Worm (Caenorhabditis elegans) whole organism, late embryonic: ENCODE measurements around the gene C01C4.3.

Experiments used
- C38D4.7 ChIP-seq: fragments of 200-800 bp; sonication (Bioruptor generic); optimal IDR thresholded peaks from 2 replicates; lab custom pipeline; 2018; ENCODE audit warnings: mild to moderate bottlenecking, missing genetic modification characterization, moderate library complexity, missing compliant biosample characterization
- F13H6.1 ChIP-seq: sonication (generic microtip); optimal IDR thresholded peaks from 2 replicates; lab custom pipeline; 2016; ENCODE audit warnings: missing genetic modification characterization, missing compliant biosample characterization
- K02D7.2 ChIP-seq: sonication (generic microtip); optimal IDR thresholded peaks from 2 replicates; lab custom pipeline; 2017; ENCODE audit warnings: mild to moderate bottlenecking, missing genetic modification characterization, missing compliant biosample characterization
- K09A11.1 ChIP-seq: sonication (generic microtip); optimal IDR thresholded peaks from 2 replicates; lab custom pipeline; 2017; ENCODE audit warnings: antibody characterized with exemption, mild to moderate bottlenecking, missing genetic modification characterization, missing compliant biosample characterization; ENCODE audit not compliant: insufficient read depth
- T23F11.4 ChIP-seq: fragments of 200-800 bp; sonication (Bioruptor generic); optimal IDR thresholded peaks from 2 replicates; lab custom pipeline; 2018; ENCODE audit warnings: mild to moderate bottlenecking, missing genetic modification characterization, missing compliant biosample characterization
- Y22D7AL.16 ChIP-seq: sonication (generic microtip); optimal IDR thresholded peaks from 2 replicates; lab custom pipeline; 2016; ENCODE audit warnings: missing genetic modification characterization, missing compliant biosample characterization
- ahr-1 ChIP-seq: sonication (generic microtip); optimal IDR thresholded peaks from 2 replicates; lab custom pipeline; 2016; ENCODE audit warnings: missing genetic modification characterization, missing compliant biosample characterization
- ama-1 ChIP-seq: fragments of 150-350 bp; optimal IDR thresholded peaks from 2 replicates; lab custom pipeline; 2014
- ceh-14 ChIP-seq: sonication (generic microtip); optimal IDR thresholded peaks from 2 replicates; lab custom pipeline; 2016; ENCODE audit warnings: missing genotype, missing genetic modification characterization, missing compliant biosample characterization
- ceh-19 ChIP-seq: fragments of 200-800 bp; sonication (Bioruptor generic); optimal IDR thresholded peaks from 2 replicates; lab custom pipeline; 2018; ENCODE audit warnings: mild to moderate bottlenecking, missing genetic modification characterization, missing compliant biosample characterization
- ceh-30 ChIP-seq: fragments of 150-350 bp; optimal IDR thresholded peaks from 2 replicates; lab custom pipeline; 2014; ENCODE audit warnings: missing biosample characterization, missing genetic modification characterization
- ceh-34 ChIP-seq: sonication (generic microtip); optimal IDR thresholded peaks from 2 replicates; lab custom pipeline; 2016; ENCODE audit warnings: mild to moderate bottlenecking, missing genetic modification characterization, missing compliant biosample characterization
- ceh-45 ChIP-seq: fragments of 200-800 bp; sonication (Bioruptor generic); IDR thresholded peaks from 2 replicates; pipeline ENCODE4 v1.3.6; 2022; ENCODE audit warnings: missing genetic modification reagents, missing genetic modification characterization, missing compliant biosample characterization
- ceh-9 ChIP-seq: sonication (generic microtip); optimal IDR thresholded peaks from 2 replicates; lab custom pipeline; 2016; ENCODE audit warnings: mild to moderate bottlenecking, missing genetic modification characterization, inconsistent platforms, missing compliant biosample characterization
- che-1 ChIP-seq: sonication (generic microtip); optimal IDR thresholded peaks from 2 replicates; lab custom pipeline; 2016; ENCODE audit warnings: mild to moderate bottlenecking, missing genetic modification characterization, missing compliant biosample characterization
- dmd-4 ChIP-seq: sonication (generic microtip); optimal IDR thresholded peaks from 2 replicates; lab custom pipeline; 2016; ENCODE audit warnings: borderline replicate concordance, missing genetic modification characterization, missing compliant biosample characterization
- elt-2 ChIP-seq: sonication (generic microtip); optimal IDR thresholded peaks from 2 replicates; lab custom pipeline; 2016; ENCODE audit warnings: missing genetic modification reagents, missing genetic modification characterization, missing compliant biosample characterization
- ets-4 ChIP-seq: sonication (generic microtip); optimal IDR thresholded peaks from 2 replicates; lab custom pipeline; 2016; ENCODE audit warnings: missing genetic modification characterization, missing compliant biosample characterization
- fkh-10 ChIP-seq: fragments of 150-350 bp; optimal IDR thresholded peaks from 2 replicates; lab custom pipeline; 2014; ENCODE audit warnings: missing biosample characterization, missing genetic modification reagents, missing genetic modification characterization
- hlh-13 ChIP-seq: fragments of 200-800 bp; sonication (Bioruptor generic); optimal IDR thresholded peaks from 2 replicates; lab custom pipeline; 2018; ENCODE audit warnings: mild to moderate bottlenecking, missing genetic modification characterization, missing compliant biosample characterization
- hlh-15 ChIP-seq: sonication (generic microtip); optimal IDR thresholded peaks from 2 replicates; lab custom pipeline; 2016; ENCODE audit warnings: missing genetic modification characterization, missing compliant biosample characterization
- lin-11 ChIP-seq: fragments of 200-800 bp; sonication (Bioruptor generic); optimal IDR thresholded peaks from 2 replicates; lab custom pipeline; 2018; ENCODE audit warnings: mild to moderate bottlenecking, missing genetic modification characterization, missing compliant biosample characterization
- mec-3 ChIP-seq: sonication (generic microtip); optimal IDR thresholded peaks from 2 replicates; lab custom pipeline; 2016; ENCODE audit warnings: borderline replicate concordance, missing genetic modification characterization, missing compliant biosample characterization
- nfya-1 ChIP-seq: sonication (generic microtip); optimal IDR thresholded peaks from 2 replicates; lab custom pipeline; 2017; ENCODE audit warnings: missing genetic modification characterization, mild to moderate bottlenecking, missing compliant biosample characterization, antibody characterized with exemption, moderate library complexity
- nhr-11 ChIP-seq: fragments of 150-350 bp; optimal IDR thresholded peaks from 2 replicates; lab custom pipeline; 2014; ENCODE audit warnings: missing biosample characterization, missing genetic modification characterization
- nhr-232 ChIP-seq: sonication (generic microtip); optimal IDR thresholded peaks from 2 replicates; lab custom pipeline; 2016; ENCODE audit warnings: missing genetic modification characterization, missing compliant biosample characterization
- odd-2 ChIP-seq: sonication (generic microtip); optimal IDR thresholded peaks from 2 replicates; lab custom pipeline; 2017; ENCODE audit warnings: antibody characterized with exemption, mild to moderate bottlenecking, missing genetic modification characterization, missing compliant biosample characterization
- pag-3 ChIP-seq: sonication (generic microtip); optimal IDR thresholded peaks from 2 replicates; lab custom pipeline; 2016; ENCODE audit warnings: missing compliant biosample characterization, missing genetic modification characterization, borderline replicate concordance
- pha-4 ChIP-seq: fragments of 150-350 bp; optimal IDR thresholded peaks from 2 replicates; lab custom pipeline; 2018; ENCODE audit warnings: missing biosample characterization, missing genetic modification reagents, missing genetic modification characterization
- pqm-1 ChIP-seq: sonication (generic microtip); optimal IDR thresholded peaks from 2 replicates; lab custom pipeline; 2016; ENCODE audit warnings: missing genetic modification characterization, missing compliant biosample characterization
- pros-1 ChIP-seq: fragments of 150-350 bp; optimal IDR thresholded peaks from 2 replicates; lab custom pipeline; 2014; ENCODE audit warnings: missing biosample characterization, missing genetic modification reagents, missing genetic modification characterization
- rnt-1 ChIP-seq: sonication (generic microtip); optimal IDR thresholded peaks from 2 replicates; lab custom pipeline; 2016; ENCODE audit warnings: missing genetic modification characterization, missing compliant biosample characterization
- sdc-2 ChIP-seq: sonication (generic microtip); optimal IDR thresholded peaks from 2 replicates; lab custom pipeline; 2016; ENCODE audit warnings: missing genotype, missing genetic modification characterization, missing compliant biosample characterization
- sox-2 ChIP-seq: fragments of 200-800 bp; sonication (Bioruptor generic); IDR thresholded peaks from 2 replicates; pipeline ENCODE4 v1.3.6; 2022; ENCODE audit warnings: missing genetic modification reagents, missing genetic modification characterization, missing compliant biosample characterization
- syd-9 ChIP-seq: sonication (generic microtip); optimal IDR thresholded peaks from 2 replicates; lab custom pipeline; 2016; ENCODE audit warnings: mild to moderate bottlenecking, missing genetic modification characterization, moderate library complexity, missing compliant biosample characterization
- tbx-7 ChIP-seq: sonication (generic microtip); optimal IDR thresholded peaks from 2 replicates; lab custom pipeline; 2016; ENCODE audit warnings: missing genotype, missing genetic modification characterization, missing compliant biosample characterization
- unc-55 ChIP-seq: sonication (generic microtip); optimal IDR thresholded peaks from 2 replicates; lab custom pipeline; 2017; ENCODE audit warnings: missing biosample characterization, missing genetic modification reagents, missing genetic modification characterization
- zip-5 ChIP-seq: sonication (generic microtip); optimal IDR thresholded peaks from 2 replicates; lab custom pipeline; 2016; ENCODE audit warnings: missing genetic modification characterization, missing compliant biosample characterization
- ztf-16 ChIP-seq: sonication (generic microtip); optimal IDR thresholded peaks from 2 replicates; lab custom pipeline; 2017; ENCODE audit warnings: missing genetic modification characterization, missing compliant biosample characterization

C01C4.3 gene

DNA sequence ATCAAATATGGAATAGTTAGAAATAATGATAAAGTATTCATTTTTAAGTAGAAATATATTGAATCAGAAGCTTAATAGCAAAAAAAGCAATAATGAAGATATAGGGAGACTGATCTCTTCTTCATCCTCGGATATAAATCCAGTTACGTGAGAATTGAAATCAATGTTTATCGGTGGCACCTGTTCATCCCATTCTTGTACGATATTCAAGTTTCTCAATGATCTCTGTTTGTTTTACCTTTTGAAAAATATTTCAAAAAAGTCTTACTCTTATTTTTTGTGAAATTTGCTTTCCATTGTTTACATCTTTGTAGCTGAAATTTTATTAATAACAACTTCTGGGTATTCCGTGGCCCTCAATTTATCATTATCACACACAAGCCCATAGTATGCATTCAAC lies 61.7 kb downstream of the C01C4.3 start, which contains the start of gene T14G12.12:
TSS of gene T14G12.12 (minus strand) at position 101 of the 400 bp plus-strand sequence.
- TF ChIP-seq hlh-15 (tag; lab: Kevin White, UChicago) (no peak), mec-3 (tag; lab: Kevin White, UChicago) (no peak), F13H6.1 (no peak), che-1 (tag; lab: Kevin White, UChicago) (no peak), pqm-1 (no peak), pros-1 (tag; lab: Kevin White, UChicago) (no peak), ceh-14 (tag; lab: Kevin White, UChicago) (no peak), tbx-7 (tag; lab: Kevin White, UChicago) (no peak), ceh-19 (GFP tag; lab: Kevin White, UChicago) (no peak), pha-4 (tag; lab: Kevin White, UChicago) (no peak), odd-2 (no peak), ets-4 (tag; lab: Kevin White, UChicago) (no peak), syd-9 (tag; lab: Kevin White, UChicago) (no peak), ceh-9 (tag; lab: Kevin White, UChicago) (no peak), K02D7.2 (tag; lab: Kevin White, UChicago) (no peak), nhr-11 (tag; lab: Kevin White, UChicago) (no peak)

DNA sequence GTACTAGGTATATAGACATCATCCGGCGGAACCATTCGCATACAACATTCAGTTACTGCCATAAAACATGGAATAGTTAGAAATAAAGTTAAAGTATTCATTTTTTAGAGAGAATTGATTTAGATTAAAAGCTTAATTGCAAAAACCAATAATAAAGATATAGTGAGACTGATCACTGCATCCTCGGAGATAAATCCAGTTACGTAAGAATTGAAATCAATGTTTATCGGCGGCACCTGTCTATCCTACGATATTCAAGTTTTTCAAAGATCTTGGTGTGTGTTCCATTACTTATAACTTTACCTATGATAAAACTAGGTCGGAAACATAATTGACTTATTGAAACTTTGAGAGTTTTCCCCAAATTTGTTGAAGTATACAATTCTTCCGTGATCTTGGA lies 62.6 kb downstream of the C01C4.3 start, which contains the start of gene T14G12.6:
TSS of gene T14G12.6 (minus strand) at position 101 of the 400 bp plus-strand sequence.
- TF ChIP-seq Y22D7AL.16 (tag; lab: Kevin White, UChicago) (no peak), sox-2 (GFP tag; lab: Robert Waterston, UW) (no peak), elt-2 (no peak), ceh-19 (GFP tag; lab: Kevin White, UChicago) (no peak), ama-1 (lab: Kevin White, UChicago) (no peak), odd-2 (no peak), sdc-2 (tag; lab: Kevin White, UChicago) (no peak), ceh-45 (no peak), F13H6.1 (no peak), che-1 (tag; lab: Kevin White, UChicago) (no peak), C38D4.7 (no peak)

DNA sequence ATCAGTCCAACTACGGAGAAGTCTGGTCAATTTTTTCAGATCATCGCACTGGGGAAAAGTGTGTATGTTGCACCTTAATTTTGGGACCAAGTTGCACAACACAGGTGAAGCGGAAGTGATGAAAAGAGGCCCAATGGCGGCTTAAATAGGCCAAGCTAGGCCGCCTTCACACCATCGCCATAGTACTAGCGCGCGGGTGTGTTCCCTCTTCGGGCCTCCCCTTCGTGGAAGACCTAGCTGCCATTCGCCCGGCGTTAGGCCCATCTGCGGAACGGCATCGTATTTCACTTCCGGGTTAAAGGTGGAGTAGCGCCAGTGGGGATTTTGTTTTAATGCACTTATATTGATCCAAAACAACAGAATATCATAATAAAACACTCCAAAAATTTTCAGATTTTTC lies 63.1 kb downstream of the C01C4.3 start:
- TF ChIP-seq K09A11.1 (tag; lab: Kevin White, UChicago) (no peak), fkh-10 (GFP tag; lab: Kevin White, UChicago) (no peak), ceh-34 (tag; lab: Kevin White, UChicago) (no peak), lin-11 (tag; lab: Kevin White, UChicago) (no peak), T23F11.4 (GFP tag; lab: Kevin White, UChicago) (no peak), nfya-1 (tag; lab: Kevin White, UChicago) (no peak), Y22D7AL.16 (tag; lab: Kevin White, UChicago) (no peak), unc-55 (GFP tag; lab: Kevin White, UChicago) (no peak)

DNA sequence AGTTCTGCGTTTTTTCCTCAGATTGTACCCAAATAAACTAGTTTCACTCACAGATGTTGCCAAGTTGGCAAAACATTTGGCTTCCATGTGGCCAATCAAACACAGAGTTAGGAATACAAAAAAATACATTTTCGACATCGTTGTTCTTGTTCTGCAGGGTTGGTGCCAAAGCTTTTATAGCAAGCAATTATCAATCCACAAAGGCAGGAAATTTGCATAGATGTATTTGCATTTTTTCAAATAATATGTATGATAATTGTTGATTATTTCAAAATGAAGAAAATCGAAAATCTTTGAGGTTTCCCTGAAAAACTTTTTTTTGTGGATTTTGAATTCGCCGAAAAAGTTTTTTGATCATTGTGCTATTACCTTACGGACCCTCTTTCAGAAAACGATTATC lies 65.7 kb downstream of the C01C4.3 start, which contains the start of gene T14G12.11:
TSS of gene T14G12.11 (minus strand) at position 138 of the 400 bp plus-strand sequence.
- TF ChIP-seq nfya-1 (tag; lab: Kevin White, UChicago) (no peak), K09A11.1 (tag; lab: Kevin White, UChicago) (no peak), Y22D7AL.16 (tag; lab: Kevin White, UChicago) (no peak), dmd-4 (tag; lab: Kevin White, UChicago) (no peak), hlh-13 (GFP tag; lab: Kevin White, UChicago) (no peak), nhr-232 (no peak), ceh-14 (tag; lab: Kevin White, UChicago) (no peak), zip-5 (tag; lab: Kevin White, UChicago) (no peak), ets-4 (tag; lab: Kevin White, UChicago) (no peak), pag-3 (tag; lab: Kevin White, UChicago) (no peak), ahr-1 (tag; lab: Kevin White, UChicago) (no peak), ceh-30 (tag; lab: Kevin White, UChicago) (no peak), K02D7.2 (tag; lab: Kevin White, UChicago) (no peak), unc-55 (GFP tag; lab: Kevin White, UChicago) (no peak), rnt-1 (tag; lab: Kevin White, UChicago) (no peak), hlh-15 (tag; lab: Kevin White, UChicago) (no peak), ceh-45 (no peak), ztf-16 (tag; lab: Kevin White, UChicago) (no peak), elt-2 (no peak), syd-9 (tag; lab: Kevin White, UChicago) (no peak)
- TF ChIP-seq, all 69 proteins: peak for 0
